Worm (Caenorhabditis elegans): Measurements from ENCODE around the gene F21D5.5.

DNA sequence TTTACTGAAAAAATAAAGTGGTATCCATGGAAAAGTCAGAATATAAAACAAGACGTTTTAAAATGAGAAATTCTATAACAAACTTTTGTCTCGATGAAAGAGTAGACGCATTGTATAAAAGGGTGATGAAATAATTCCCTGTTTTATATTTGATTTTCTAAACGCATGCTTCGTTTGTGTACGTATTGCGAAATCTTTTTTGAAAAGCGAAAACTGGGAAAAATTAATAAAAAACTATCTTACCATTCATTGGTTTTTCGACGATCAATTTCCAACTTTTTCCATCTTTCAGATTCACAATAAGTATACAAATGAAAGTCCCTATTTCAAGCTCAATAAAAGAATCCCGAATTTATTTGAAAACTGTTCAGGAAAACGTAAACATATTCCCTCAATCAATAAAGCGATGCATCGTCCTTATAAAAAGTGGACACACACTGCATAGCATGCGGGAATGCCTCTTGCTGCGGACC is 45.7 kb upstream of the F21D5.5 start, which contains the start of gene C33D9.13:
- TF ChIP-seq lsy-27 (tag; optimal IDR thresholded peaks at IDR 0.05; ENCODE audit: borderline replicate concordance, insufficient read depth) (no peak), madf-10 (tag; optimal IDR thresholded peaks at IDR 0.05) (no peak), T07F8.4 (tag; optimal IDR thresholded peaks at IDR 0.05) (no peak), lin-26 (GFP tag; IDR thresholded peaks at IDR 0.05) (no peak), lsl-1 (GFP tag; optimal IDR thresholded peaks at IDR 0.05) (no peak)

Data from whole organism, young adult.